Fruit fly (Drosophila melanogaster) whole organism, wandering third instar larva: ENCODE measurements around the gene CG10561.
A peak's percentile ranks its signal among the peaks of the same experiment; 100 is the strongest.

ENCODE experiments used
- Abd-B ChIP-seq: fragments of >200 bp; optimal IDR thresholded peaks from 2 replicates; lab custom pipeline; 2017; ENCODE audit warnings: missing biosample characterization, missing genetic modification characterization
- CG32264 ChIP-seq: fragments of 200-800 bp; sonication (Bioruptor generic); optimal IDR thresholded peaks from 2 replicates; lab custom pipeline; 2016; ENCODE audit warnings: missing biosample characterization, missing genetic modification characterization
- CG9705 ChIP-seq: fragments of 200-800 bp; sonication (Bioruptor generic); optimal IDR thresholded peaks from 2 replicates; lab custom pipeline; 2018; ENCODE audit warnings: missing biosample characterization, mild to moderate bottlenecking, missing genetic modification characterization
- CrebA ChIP-seq: fragments of 200-800 bp; sonication (Bioruptor generic); optimal IDR thresholded peaks from 2 replicates; lab custom pipeline; 2016; ENCODE audit warnings: missing biosample characterization, mild to moderate bottlenecking, missing genetic modification characterization, borderline replicate concordance
- Dfd ChIP-seq: fragments of >200 bp; optimal IDR thresholded peaks from 2 replicates; lab custom pipeline; 2017; ENCODE audit warnings: missing biosample characterization, missing genetic modification characterization
- Dif ChIP-seq: fragments of 200-275, 200-300 bp; sonication (Bioruptor generic); optimal IDR thresholded peaks from 2 replicates; lab custom pipeline; 2018; ENCODE audit warnings: missing biosample characterization, missing genetic modification characterization; ENCODE audit not compliant: partially characterized antibody
- GATAd ChIP-seq: sonication (Bioruptor generic); optimal IDR thresholded peaks from 2 replicates; lab custom pipeline; 2016; ENCODE audit warnings: missing biosample characterization, missing genetic modification characterization
- HLH106 ChIP-seq: fragments of 200-800 bp; optimal IDR thresholded peaks from 3 replicates; lab custom pipeline; 2019; ENCODE audit warnings: missing biosample characterization, mild to moderate bottlenecking, missing genetic modification characterization, moderate library complexity
- Hr78 ChIP-seq: fragments of >200 bp; optimal IDR thresholded peaks from 2 replicates; lab custom pipeline; 2017; ENCODE audit warnings: missing biosample characterization, missing genetic modification characterization
- Jra ChIP-seq: sonication (Bioruptor generic); optimal IDR thresholded peaks from 2 replicates; lab custom pipeline; 2016; ENCODE audit warnings: missing biosample characterization, missing genetic modification characterization
- Mio ChIP-seq: sonication (Bioruptor generic); optimal IDR thresholded peaks from 2 replicates; lab custom pipeline; 2016; ENCODE audit warnings: missing biosample characterization, missing genetic modification characterization
- Myc ChIP-seq: fragments of >200 bp; optimal IDR thresholded peaks from 2 replicates; lab custom pipeline; 2017
- N ChIP-seq: fragments of >200 bp; optimal IDR thresholded peaks from 2 replicates; lab custom pipeline; 2018; ENCODE audit warnings: missing biosample characterization, missing external identifiers, missing genetic modification characterization
- OdsH ChIP-seq: fragments of 200-800 bp; sonication (Bioruptor generic); optimal IDR thresholded peaks from 2 replicates; lab custom pipeline; 2016; ENCODE audit warnings: missing biosample characterization, mild to moderate bottlenecking, missing genetic modification characterization
- Rel ChIP-seq, 2 experiments: fragments of 200-800 bp; sonication (Bioruptor generic) in 1 of 2; optimal IDR thresholded peaks; 2 replicates in 1 of 2; 3 replicates in 1 of 2; lab custom pipeline; 2016 to 2019; ENCODE audit warnings: mild to moderate bottlenecking in 2 of 2, missing biosample characterization in 2 of 2, missing genetic modification characterization in 2 of 2, moderate library complexity in 1 of 2
- Sp1 ChIP-seq: fragments of 200-800 bp; sonication (Bioruptor generic); optimal IDR thresholded peaks from 3 replicates; lab custom pipeline; 2019; ENCODE audit warnings: missing biosample characterization, mild to moderate bottlenecking, missing genetic modification characterization, moderate library complexity
- br ChIP-seq: fragments of 200-800 bp; sonication (Bioruptor generic); optimal IDR thresholded peaks from 2 replicates; lab custom pipeline; 2016; ENCODE audit warnings: missing biosample characterization, missing genetic modification characterization
- brk ChIP-seq: fragments of 200-800 bp; sonication (Bioruptor generic); optimal IDR thresholded peaks from 2 replicates; lab custom pipeline; 2016; ENCODE audit warnings: missing biosample characterization, mild to moderate bottlenecking, missing genetic modification characterization
- dl ChIP-seq, 2 experiments: fragments of 175-275, 200-275 bp in 1 of 2; fragments of 200-275 bp in 1 of 2; sonication (Bioruptor generic); optimal IDR thresholded peaks; lab custom pipeline; 2018; ENCODE audit warnings: mild to moderate bottlenecking in 2 of 2, missing biosample characterization in 2 of 2, missing genetic modification characterization in 2 of 2, moderate library complexity in 2 of 2; ENCODE audit not compliant: partially characterized antibody in 2 of 2, insufficient read depth in 1 of 2
- dmrt93B ChIP-seq: fragments of 200-800 bp; sonication (Bioruptor generic); optimal IDR thresholded peaks from 2 replicates; lab custom pipeline; 2018; ENCODE audit warnings: missing biosample characterization, mild to moderate bottlenecking, missing genetic modification characterization
- dsf ChIP-seq: sonication (Bioruptor generic); optimal IDR thresholded peaks from 2 replicates; lab custom pipeline; 2016; ENCODE audit warnings: missing biosample characterization, missing genetic modification characterization, borderline replicate concordance
- ey ChIP-seq: fragments of 200-800 bp; sonication (Bioruptor generic); optimal IDR thresholded peaks from 2 replicates; lab custom pipeline; 2016; ENCODE audit warnings: missing biosample characterization, missing genetic modification characterization
- foxo ChIP-seq, 2 experiments: fragments of 200-800 bp; sonication (Bioruptor generic); optimal IDR thresholded peaks; 2 replicates in 1 of 2; 3 replicates in 1 of 2; lab custom pipeline; 2016 to 2017; ENCODE audit warnings: missing biosample characterization in 2 of 2, missing genetic modification characterization in 2 of 2
- fru ChIP-seq: fragments of 200-800 bp; sonication (Bioruptor generic); optimal IDR thresholded peaks from 3 replicates; lab custom pipeline; 2016; ENCODE audit warnings: missing biosample characterization, mild to moderate bottlenecking, missing genetic modification characterization
- h ChIP-seq: fragments of 200-800 bp; sonication (Bioruptor generic); optimal IDR thresholded peaks from 3 replicates; lab custom pipeline; 2016; ENCODE audit warnings: missing biosample characterization, mild to moderate bottlenecking, missing genetic modification characterization
- jim ChIP-seq: fragments of 175-275, 200-325 bp; sonication (Bioruptor generic); optimal IDR thresholded peaks from 2 replicates; lab custom pipeline; 2016; ENCODE audit warnings: missing biosample characterization, mild to moderate bottlenecking, missing genetic modification characterization
- lola ChIP-seq: fragments of >200 bp; optimal IDR thresholded peaks from 2 replicates; lab custom pipeline; 2017; ENCODE audit warnings: missing biosample characterization, missing genetic modification characterization
- pan ChIP-seq: fragments of >200 bp; optimal IDR thresholded peaks from 2 replicates; lab custom pipeline; 2017
- psq ChIP-seq: fragments of 200-800 bp; sonication (Bioruptor generic); optimal IDR thresholded peaks from 3 replicates; lab custom pipeline; 2017; ENCODE audit warnings: missing biosample characterization, mild to moderate bottlenecking, missing genetic modification characterization, moderate library complexity
- rgr ChIP-seq: fragments of 200-800 bp; sonication (Bioruptor generic); optimal IDR thresholded peaks from 3 replicates; lab custom pipeline; 2016; ENCODE audit warnings: missing biosample characterization, mild to moderate bottlenecking, missing genetic modification characterization
- sage ChIP-seq: fragments of 200-800 bp; sonication (Bioruptor generic); optimal IDR thresholded peaks from 2 replicates; lab custom pipeline; 2016; ENCODE audit warnings: missing biosample characterization, mild to moderate bottlenecking, missing genetic modification characterization
- sv ChIP-seq: fragments of 200-800 bp; sonication (Bioruptor generic); optimal IDR thresholded peaks from 3 replicates; lab custom pipeline; 2016; ENCODE audit warnings: missing biosample characterization, missing genetic modification characterization
- tai ChIP-seq: sonication (Bioruptor generic); optimal IDR thresholded peaks from 2 replicates; lab custom pipeline; 2016; ENCODE audit warnings: missing biosample characterization, missing genetic modification characterization
- usp ChIP-seq: fragments of >200 bp; optimal IDR thresholded peaks from 2 replicates; lab custom pipeline; 2017; ENCODE audit warnings: missing biosample characterization, missing genetic modification characterization
- woc ChIP-seq: sonication (Bioruptor generic); optimal IDR thresholded peaks from 2 replicates; lab custom pipeline; 2016; ENCODE audit warnings: missing biosample characterization, mild to moderate bottlenecking, missing genetic modification characterization

The CG10561 gene

dm6 chr2L:19133465-19134365 lies 19.5 kb downstream of the CG10561 start, which contains the start of gene brat:
TSS of gene brat (plus strand) at chr2L:19133816.
- TF ChIP-seq Hr78 (no peak), Dif (GFP tag; lab: Kevin White, UChicago) (no peak), HLH106 (tag; lab: Kevin White, UChicago) (peak; percentile 60), jim (no peak), Jra (peak; percentile 72), GATAd (GFP tag; lab: Kevin White, UChicago) (no peak), dmrt93B (GFP tag; lab: Kevin White, UChicago) (no peak), Rel (GFP tag; optimal IDR thresholded peaks at IDR 0.05; lab: Kevin White, UChicago) (no peak), Rel (tag; optimal IDR thresholded peaks at IDR 0.05; lab: Kevin White, UChicago) (no peak), psq (peak; percentile 52), Abd-B (no peak), N (no peak), dsf (peak; percentile 63), rgr (GFP tag; lab: Kevin White, UChicago) (peak; percentile 51), h (GFP tag; lab: Kevin White, UChicago) (peak; percentile 74), sv (GFP tag; lab: Kevin White, UChicago) (peak; percentile 59), dl (GFP tag; optimal IDR thresholded peaks at IDR 0.05; lab: Kevin White, UChicago; ENCODE audit: insufficient read depth in 1 of 2, partially characterized antibody in 2 of 2) (no peak), fru (GFP tag; lab: Kevin White, UChicago) (peak; percentile 77), sage (GFP tag; lab: Kevin White, UChicago) (no peak), tai (GFP tag; lab: Kevin White, UChicago) (no peak), OdsH (GFP tag; lab: Kevin White, UChicago) (peak; percentile 36), CrebA (GFP tag; lab: Kevin White, UChicago) (no peak), Sp1 (GFP tag; lab: Kevin White, UChicago) (peak; percentile 45), CG32264 (GFP tag; lab: Kevin White, UChicago) (no peak), Myc (lab: Kevin White, UChicago) (peak; percentile 86), br (GFP tag; lab: Kevin White, UChicago) (peak; percentile 47), usp (GFP tag; lab: Kevin White, UChicago) (no peak), brk (no peak), foxo (GFP tag; optimal IDR thresholded peaks at IDR 0.05; lab: Kevin White, UChicago) (peak in 1 of 2 experiments; percentile 75), Dfd (GFP tag; lab: Kevin White, UChicago) (no peak), woc (GFP tag; lab: Kevin White, UChicago) (peak; percentile 78), ey (GFP tag; lab: Kevin White, UChicago) (peak; percentile 49), Mio (GFP tag; lab: Kevin White, UChicago) (no peak)

dm6 chr2L:19134366-19134689 lies 20.1 kb downstream of the CG10561 start:
- TF ChIP-seq CG9705 (GFP tag; lab: Kevin White, UChicago) (no peak), Hr78 (no peak), N (no peak), Rel (GFP tag; optimal IDR thresholded peaks at IDR 0.05; lab: Kevin White, UChicago) (no peak), Rel (tag; optimal IDR thresholded peaks at IDR 0.05; lab: Kevin White, UChicago) (no peak), lola (GFP tag; lab: Kevin White, UChicago) (no peak), usp (GFP tag; lab: Kevin White, UChicago) (no peak), woc (GFP tag; lab: Kevin White, UChicago) (no peak), OdsH (GFP tag; lab: Kevin White, UChicago) (no peak), Mio (GFP tag; lab: Kevin White, UChicago) (no peak), pan (no peak), fru (GFP tag; lab: Kevin White, UChicago) (no peak), dl (GFP tag; optimal IDR thresholded peaks at IDR 0.05; lab: Kevin White, UChicago; ENCODE audit: insufficient read depth in 1 of 2, partially characterized antibody in 2 of 2) (no peak), tai (GFP tag; lab: Kevin White, UChicago) (no peak), CrebA (GFP tag; lab: Kevin White, UChicago) (no peak)
